Fruit fly (Drosophila melanogaster): ENCODE results near the gene CG12502.

CG12502 gene

DNA sequence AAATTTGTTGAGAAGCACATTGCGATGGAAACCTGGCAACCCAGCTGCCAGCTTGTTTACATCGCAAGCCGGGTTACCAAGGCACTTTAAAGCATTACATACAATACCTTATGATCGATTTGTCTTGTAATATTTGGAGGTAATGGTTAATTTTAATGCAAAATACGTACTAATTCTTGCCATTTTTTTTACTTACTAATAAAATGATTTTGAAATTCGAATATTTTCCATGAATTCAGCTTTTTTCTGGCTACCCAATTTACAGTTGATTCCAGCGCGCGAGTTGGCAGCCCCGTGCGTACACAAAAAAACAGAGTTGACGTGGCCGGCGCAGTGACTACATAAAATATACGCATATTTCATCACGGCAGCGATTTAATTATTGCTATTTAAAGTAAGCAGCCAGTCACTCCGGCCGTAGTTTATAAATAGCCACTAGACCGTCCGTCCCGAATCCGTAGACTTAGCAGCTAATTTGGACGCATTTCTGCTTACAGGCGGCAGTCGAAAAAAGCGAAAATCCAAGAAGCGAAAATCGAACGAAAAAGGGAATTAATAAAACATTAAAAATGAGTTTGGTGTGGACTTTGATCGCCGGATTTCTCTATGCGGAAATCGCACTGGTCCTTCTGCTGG, 27.5 kb upstream of the CG12502 start, which contains the start of the genes CG13901 and CG13887 (continued):
- TF ChIP-seq H2.0 (GFP tag; IDR thresholded peaks at IDR 0.05) (peak; percentile 84), vvl (GFP tag; IDR thresholded peaks at IDR 0.05) (peak; percentile 94), CG4707 (GFP tag; optimal IDR thresholded peaks at IDR 0.05) (peak; percentile 53), Atf6 (GFP tag; IDR thresholded peaks at IDR 0.05) (peak; percentile 86), CG7357 (GFP tag; IDR thresholded peaks at IDR 0.05) (peak; percentile 66; the same call in 2 of the 3 replicates), twi (tag; optimal IDR thresholded peaks at IDR 0.05) (peak; percentile 83), CG16813 (GFP tag; IDR thresholded peaks at IDR 0.05; ENCODE audit: partially characterized antibody) (0 out of 3 replicates have a peak, but pooled peaks have one; percentile 32), CG30403 (GFP tag; optimal IDR thresholded peaks at IDR 0.05) (peak; percentile 96), CG15011 (GFP tag; optimal IDR thresholded peaks at IDR 0.05) (no peak), tin (GFP tag; optimal IDR thresholded peaks at IDR 0.05) (peak; percentile 94), sisA (GFP tag; IDR thresholded peaks at IDR 0.05) (peak; percentile 86), croc (GFP tag; conservative IDR thresholded peaks at IDR 0.05) (peak; percentile 81), Sox100B (GFP tag; optimal IDR thresholded peaks at IDR 0.05) (no peak), Abd-B (GFP tag; optimal IDR thresholded peaks at IDR 0.05) (peak; percentile 94), Eip74EF (GFP tag; optimal IDR thresholded peaks at IDR 0.05) (peak in 1 of 2 experiments; percentile 42), CG7372 (GFP tag; IDR thresholded peaks at IDR 0.05) (peak; percentile 86), D19B (GFP tag; optimal IDR thresholded peaks at IDR 0.05) (peak; percentile 74), CG9215 (GFP tag; IDR thresholded peaks at IDR 0.05) (peak; percentile 85), sd (tag; optimal IDR thresholded peaks at IDR 0.05) (peak; percentile 89), slbo (GFP tag; IDR thresholded peaks at IDR 0.05) (peak; percentile 93), h (optimal IDR thresholded peaks at IDR 0.05) (no peak), CG6813 (GFP tag; optimal IDR thresholded peaks at IDR 0.05) (peak; percentile 75), nerfin-1 (tag; optimal IDR thresholded peaks at IDR 0.05) (peak; percentile 88), run (tag; optimal IDR thresholded peaks at IDR 0.05) (peak; percentile 67), dan (GFP tag; IDR thresholded peaks at IDR 0.05) (no peak; the same call in 1 of the 2 replicates), CG14965 (GFP tag; optimal IDR thresholded peaks at IDR 0.05; ENCODE audit: borderline replicate concordance) (no peak), CG1603 (tag; optimal IDR thresholded peaks at IDR 0.05) (peak; percentile 91), bbx (GFP tag; IDR thresholded peaks at IDR 0.05; ENCODE audit: partially characterized antibody) (0 out of 2 replicates have a peak, but pooled peaks have one; percentile 9), schlank (tag; optimal IDR thresholded peaks at IDR 0.05) (peak; percentile 81), Pdp1 (GFP tag; optimal IDR thresholded peaks at IDR 0.05) (peak; percentile 84 to 95), CG17568 (GFP tag; optimal IDR thresholded peaks at IDR 0.05) (no peak), Adf1 (GFP tag; IDR thresholded peaks at IDR 0.05) (peak; percentile 72), CG4854 (GFP tag; optimal IDR thresholded peaks at IDR 0.05) (peak; percentile 75), CG12071 (GFP tag; optimal IDR thresholded peaks at IDR 0.05) (peak; percentile 62), B-H2 (GFP tag; optimal IDR thresholded peaks at IDR 0.05) (peak; percentile 93), Camta (GFP tag; optimal IDR thresholded peaks at IDR 0.05) (peak; percentile 93), chif (GFP tag; optimal IDR thresholded peaks at IDR 0.05) (peak; percentile 86 to 92), CG9727 (GFP tag; optimal IDR thresholded peaks at IDR 0.05) (peak; percentile 75), CG13123 (GFP tag; optimal IDR thresholded peaks at IDR 0.05) (peak; percentile 86), grau (tag; optimal IDR thresholded peaks at IDR 0.05) (peak; percentile 88), CG11093 (GFP tag; IDR thresholded peaks at IDR 0.05) (peak; percentile 78), Ssrp (tag; optimal IDR thresholded peaks at IDR 0.05) (peak; percentile 88), CG4617 (GFP tag; optimal IDR thresholded peaks at IDR 0.05; ENCODE audit: borderline replicate concordance) (peak; percentile 97), CG18764 (GFP tag; optimal IDR thresholded peaks at IDR 0.05) (peak; percentile 87), Mrtf (GFP tag; IDR thresholded peaks at IDR 0.05) (peak; percentile 84), CG4328 (GFP tag; optimal IDR thresholded peaks at IDR 0.05) (peak; percentile 87), Stat92E (GFP tag; optimal IDR thresholded peaks at IDR 0.05) (no peak), Lpt (GFP tag; optimal IDR thresholded peaks at IDR 0.05) (no peak), Ptx1 (GFP tag; IDR thresholded peaks at IDR 0.05) (peak; percentile 90)
